Fruit fly (Drosophila melanogaster) whole organism, embryonic: ENCODE results near the gene Gr93d.

Source experiments
- CG10274 ChIP-seq: fragments of 200-800 bp; sonication (Bioruptor generic); optimal IDR thresholded peaks from 3 replicates; lab custom pipeline; 2017; ENCODE audit warnings: missing biosample characterization, mild to moderate bottlenecking, missing genetic modification characterization
- CG11504 ChIP-seq: fragments of 200-800 bp; sonication (Bioruptor generic); optimal IDR thresholded peaks from 3 replicates; lab custom pipeline; 2019; ENCODE audit warnings: missing biosample characterization, mild to moderate bottlenecking, missing genetic modification characterization, moderate library complexity
- CG12104 ChIP-seq: fragments of 200-800 bp; sonication (Bioruptor generic); optimal IDR thresholded peaks from 3 replicates; lab custom pipeline; 2016; ENCODE audit warnings: missing biosample characterization, missing genetic modification characterization
- CG14014 ChIP-seq: fragments of 200-800 bp; sonication (Bioruptor generic); IDR thresholded peaks from 2 replicates; pipeline ENCODE4 v1.3.6; 2022; ENCODE audit warnings: missing biosample characterization, missing genetic modification characterization
- CG14050 ChIP-seq: fragments of 200-800 bp; sonication (Bioruptor generic); IDR thresholded peaks from 3 replicates; pipeline ENCODE4 v1.3.6; 2022; ENCODE audit warnings: missing biosample characterization, missing genetic modification characterization
- CG15073 ChIP-seq: fragments of 200-800 bp; sonication (Bioruptor generic); optimal IDR thresholded peaks from 2 replicates; lab custom pipeline; 2016; ENCODE audit warnings: missing biosample characterization, missing genetic modification characterization
- CG15479 ChIP-seq: fragments of 200-800 bp; sonication (Bioruptor generic); optimal IDR thresholded peaks from 3 replicates; lab custom pipeline; 2019; ENCODE audit warnings: missing biosample characterization, mild to moderate bottlenecking, missing genetic modification characterization, moderate library complexity
- CG15514 ChIP-seq: fragments of 200-800 bp; sonication (Bioruptor generic); optimal IDR thresholded peaks from 3 replicates; lab custom pipeline; 2017; ENCODE audit warnings: missing biosample characterization, missing genetic modification characterization, mild to moderate bottlenecking, moderate library complexity, missing genetic modification reagents
- CG15601 ChIP-seq: fragments of 200-800 bp; sonication (Bioruptor generic); optimal IDR thresholded peaks from 3 replicates; lab custom pipeline; 2019; ENCODE audit warnings: missing biosample characterization, mild to moderate bottlenecking, missing genetic modification characterization, moderate library complexity
- CG17186 ChIP-seq: fragments of 200-800 bp; sonication (Bioruptor generic); optimal IDR thresholded peaks from 3 replicates; lab custom pipeline; 2017; ENCODE audit warnings: missing biosample characterization, missing genetic modification reagents, missing genetic modification characterization
- CG18619 ChIP-seq: fragments of 200-800 bp; sonication (Bioruptor generic); optimal IDR thresholded peaks from 3 replicates; lab custom pipeline; 2017; ENCODE audit warnings: missing biosample characterization, mild to moderate bottlenecking, missing genetic modification characterization
- CG2202 ChIP-seq: fragments of 200-800 bp; sonication (Bioruptor generic); optimal IDR thresholded peaks from 2 replicates; lab custom pipeline; 2018; ENCODE audit warnings: missing biosample characterization, mild to moderate bottlenecking, missing genetic modification characterization
- CG34376 ChIP-seq: fragments of 200-800 bp; sonication (Bioruptor generic); optimal IDR thresholded peaks from 2 replicates; lab custom pipeline; 2018; ENCODE audit warnings: missing biosample characterization, mild to moderate bottlenecking, missing genetic modification characterization
- CG4707 ChIP-seq: fragments of 200-800 bp; sonication (Bioruptor generic); optimal IDR thresholded peaks from 2 replicates; lab custom pipeline; 2018; ENCODE audit warnings: missing biosample characterization, mild to moderate bottlenecking, missing genetic modification characterization, moderate library complexity
- CG7556 ChIP-seq: fragments of 200-800 bp; sonication (Bioruptor generic); optimal IDR thresholded peaks from 2 replicates; lab custom pipeline; 2017; ENCODE audit warnings: missing biosample characterization, mild to moderate bottlenecking, missing genetic modification characterization
- CG7928 ChIP-seq: fragments of 200-800 bp; sonication (Bioruptor generic); optimal IDR thresholded peaks from 2 replicates; lab custom pipeline; 2017; ENCODE audit warnings: missing biosample characterization, mild to moderate bottlenecking, missing genetic modification characterization
- CG8290 ChIP-seq, 3 experiments: fragments of 200-800 bp; sonication (Bioruptor generic); optimal IDR thresholded peaks; 2 replicates each; lab custom pipeline; 2016 to 2019; ENCODE audit warnings: missing biosample characterization in 3 of 3, missing genetic modification characterization in 3 of 3, mild to moderate bottlenecking in 2 of 3, moderate library complexity in 1 of 3
- CG9609 ChIP-seq: fragments of 200-800 bp; sonication (Bioruptor generic); optimal IDR thresholded peaks from 3 replicates; lab custom pipeline; 2016; ENCODE audit warnings: missing biosample characterization, missing genetic modification characterization
- Eip74EF ChIP-seq, 2 experiments: fragments of 200-800 bp in 1 of 2; fragments of >200 bp in 1 of 2; sonication (Bioruptor generic) in 1 of 2; optimal IDR thresholded peaks; 2 replicates each; lab custom pipeline; 2017 to 2019; ENCODE audit warnings: missing biosample characterization in 2 of 2, missing genetic modification characterization in 2 of 2, mild to moderate bottlenecking in 1 of 2, moderate library complexity in 1 of 2
- Gug ChIP-seq: fragments of 200-800 bp; sonication (Bioruptor generic); IDR thresholded peaks from 4 replicates; pipeline ENCODE4 v1.3.6; 2022; ENCODE audit warnings: missing biosample characterization, missing genetic modification characterization
- HLHmδ ChIP-seq: fragments of 200-800 bp; sonication (Bioruptor generic); optimal IDR thresholded peaks from 2 replicates; lab custom pipeline; 2018; ENCODE audit warnings: missing biosample characterization, mild to moderate bottlenecking, missing genetic modification characterization, moderate library complexity
- HmgD ChIP-seq: fragments of 200-800 bp; sonication (Bioruptor generic); optimal IDR thresholded peaks from 3 replicates; lab custom pipeline; 2016; ENCODE audit warnings: missing biosample characterization, missing genetic modification characterization
- Hmx ChIP-seq: fragments of 200-800 bp; sonication (Bioruptor generic); optimal IDR thresholded peaks from 2 replicates; lab custom pipeline; 2016; ENCODE audit warnings: missing biosample characterization, missing genetic modification characterization
- Lpt ChIP-seq: fragments of >200 bp; optimal IDR thresholded peaks from 2 replicates; lab custom pipeline; 2018; ENCODE audit warnings: missing biosample characterization, missing genetic modification characterization
- Mad ChIP-seq: fragments of 200-800 bp; sonication (Bioruptor generic); optimal IDR thresholded peaks from 2 replicates; lab custom pipeline; 2016; ENCODE audit warnings: missing biosample characterization, missing genetic modification characterization
- TFAM ChIP-seq: fragments of 200-800 bp; sonication (Bioruptor generic); optimal IDR thresholded peaks from 2 replicates; lab custom pipeline; 2017; ENCODE audit warnings: missing biosample characterization, missing genetic modification characterization, inconsistent platforms
- ap ChIP-seq: fragments of 200-800 bp; sonication (Bioruptor generic); IDR thresholded peaks from 2 replicates; pipeline ENCODE4 v1.3.6; 2022; ENCODE audit warnings: missing biosample characterization, missing genetic modification characterization
- az2 ChIP-seq: fragments of 200-800 bp; sonication (Bioruptor generic); optimal IDR thresholded peaks from 3 replicates; lab custom pipeline; 2016; ENCODE audit warnings: missing biosample characterization, missing genetic modification characterization
- bsh ChIP-seq, 2 experiments: fragments of 200-800 bp; sonication (Bioruptor generic); optimal IDR thresholded peaks; 2 replicates each; lab custom pipeline; 2017 to 2018; ENCODE audit warnings: mild to moderate bottlenecking in 2 of 2, missing biosample characterization in 2 of 2, missing genetic modification characterization in 2 of 2, moderate library complexity in 1 of 2
- cad ChIP-seq: fragments of >200 bp; optimal IDR thresholded peaks from 2 replicates; lab custom pipeline; 2017; ENCODE audit warnings: missing biosample characterization, missing genetic modification characterization
- cg ChIP-seq: fragments of 200-800 bp; sonication (Bioruptor generic); optimal IDR thresholded peaks from 3 replicates; lab custom pipeline; 2019; ENCODE audit warnings: missing biosample characterization, mild to moderate bottlenecking, missing genetic modification characterization, moderate library complexity
- ems ChIP-seq: fragments of 200-800 bp; sonication (Bioruptor generic); optimal IDR thresholded peaks from 3 replicates; lab custom pipeline; 2016; ENCODE audit warnings: missing biosample characterization, missing genetic modification characterization
- fd64A ChIP-seq: fragments of 200-800 bp; sonication (Bioruptor generic); optimal IDR thresholded peaks from 3 replicates; lab custom pipeline; 2018; ENCODE audit warnings: missing biosample characterization, mild to moderate bottlenecking, missing genetic modification characterization
- fd96Cb ChIP-seq: fragments of 200-800 bp; sonication (Bioruptor generic); optimal IDR thresholded peaks from 2 replicates; lab custom pipeline; 2018; ENCODE audit warnings: missing biosample characterization, mild to moderate bottlenecking, missing genetic modification characterization, moderate library complexity
- ftz-f1 ChIP-seq: fragments of 200-800 bp; sonication (Bioruptor generic); optimal IDR thresholded peaks from 2 replicates; lab custom pipeline; 2016; ENCODE audit warnings: missing biosample characterization, missing genetic modification characterization
- gcm ChIP-seq: fragments of 200-800 bp; sonication (Bioruptor generic); optimal IDR thresholded peaks from 2 replicates; lab custom pipeline; 2019; ENCODE audit warnings: missing biosample characterization, mild to moderate bottlenecking, missing genetic modification characterization, moderate library complexity
- grau ChIP-seq: fragments of 200-800 bp; optimal IDR thresholded peaks from 3 replicates; lab custom pipeline; 2019; ENCODE audit warnings: missing biosample characterization, mild to moderate bottlenecking, missing genetic modification characterization, moderate library complexity
- grn ChIP-seq: fragments of 200-800 bp; sonication (Bioruptor generic); optimal IDR thresholded peaks from 3 replicates; lab custom pipeline; 2017; ENCODE audit warnings: missing biosample characterization, missing genetic modification characterization
- gro ChIP-seq: fragments of 200-800 bp; sonication (Bioruptor generic); optimal IDR thresholded peaks from 2 replicates; lab custom pipeline; 2016; ENCODE audit warnings: missing biosample characterization, missing genetic modification characterization
- gt ChIP-seq: fragments of 200-800 bp; sonication (Bioruptor generic); IDR thresholded peaks from 2 replicates; pipeline ENCODE4 v1.3.6; 2022; ENCODE audit warnings: missing biosample characterization, missing genetic modification characterization
- mirr ChIP-seq: fragments of 200-800 bp; sonication (Bioruptor generic); optimal IDR thresholded peaks from 3 replicates; lab custom pipeline; 2018; ENCODE audit warnings: missing biosample characterization, mild to moderate bottlenecking, missing genetic modification characterization
- nom ChIP-seq: fragments of 200-800 bp; sonication (Bioruptor generic); optimal IDR thresholded peaks from 2 replicates; lab custom pipeline; 2017; ENCODE audit warnings: missing biosample characterization, missing genetic modification characterization, mild to moderate bottlenecking, moderate library complexity, missing genetic modification reagents
- pros ChIP-seq: fragments of 200-800 bp; sonication (Bioruptor generic); optimal IDR thresholded peaks from 3 replicates; lab custom pipeline; 2019; ENCODE audit warnings: missing biosample characterization, mild to moderate bottlenecking, missing genetic modification characterization, moderate library complexity
- ranshi ChIP-seq: fragments of 200-800 bp; sonication (Bioruptor generic); IDR thresholded peaks from 2 replicates; pipeline ENCODE4 v1.3.6; 2022; ENCODE audit warnings: missing biosample characterization, missing genetic modification characterization
- repo ChIP-seq: fragments of 200-800 bp; sonication (Bioruptor generic); optimal IDR thresholded peaks from 2 replicates; lab custom pipeline; 2016; ENCODE audit warnings: missing biosample characterization, missing genetic modification characterization
- row ChIP-seq: fragments of 200-800 bp; sonication (Bioruptor generic); IDR thresholded peaks from 3 replicates; pipeline ENCODE4 v1.3.6; 2022; ENCODE audit warnings: missing biosample characterization, missing genetic modification characterization
- sd ChIP-seq: fragments of 200-800 bp; sonication (Bioruptor generic); optimal IDR thresholded peaks from 3 replicates; lab custom pipeline; 2018; ENCODE audit warnings: missing biosample characterization, mild to moderate bottlenecking, missing genetic modification characterization, moderate library complexity
- so ChIP-seq: fragments of 200-800 bp; sonication (Bioruptor generic); IDR thresholded peaks from 3 replicates; pipeline ENCODE4 v1.3.6; 2022; ENCODE audit warnings: missing biosample characterization, missing genetic modification characterization
- unpg ChIP-seq: fragments of 200-800 bp; sonication (Bioruptor generic); optimal IDR thresholded peaks from 3 replicates; lab custom pipeline; 2018; ENCODE audit warnings: missing biosample characterization, mild to moderate bottlenecking, missing genetic modification characterization, moderate library complexity
- zfh1 ChIP-seq: fragments of 200-800 bp; sonication (Bioruptor generic); IDR thresholded peaks from 3 replicates; pipeline ENCODE4 v1.3.6; 2022; ENCODE audit warnings: missing biosample characterization, missing genetic modification characterization

Gene Gr93d

dm6 chr3R:21838505-21838956 is 7.9 kb downstream of the Gr93d start (continued):
- TF ChIP-seq unpg (peak; percentile 7), CG9609 (GFP tag; lab: Kevin White, UChicago) (peak; percentile 22), cg (GFP tag; lab: Kevin White, UChicago) (no peak), CG15601 (tag; lab: Kevin White, UChicago) (no peak), gro (GFP tag; lab: Kevin White, UChicago) (no peak), Mad (GFP tag; lab: Kevin White, UChicago) (no peak), gt (GFP tag; lab: Robert Waterston, UW) (no peak), grau (peak; percentile 31), Hmx (GFP tag; lab: Kevin White, UChicago) (no peak), ems (GFP tag; lab: Kevin White, UChicago) (no peak), ranshi (GFP tag; lab: Robert Waterston, UW) (0 out of 2 replicates have a peak, but pooled peaks have one; percentile 11), zfh1 (GFP tag; lab: Robert Waterston, UW) (no peak), pros (GFP tag; lab: Kevin White, UChicago) (no peak), Gug (GFP tag; lab: Robert Waterston, UW) (no peak), grn (GFP tag; lab: Kevin White, UChicago) (no peak), CG7928 (GFP tag; lab: Kevin White, UChicago) (no peak), ap (no peak), TFAM (GFP tag; lab: Kevin White, UChicago) (no peak), fd64A (GFP tag; lab: Kevin White, UChicago) (no peak), row (peak; percentile 14; the same call in 1 of the 3 replicates), CG14050 (no peak), CG14014 (GFP tag; lab: Robert Waterston, UW) (no peak), cad (no peak), CG12104 (GFP tag; lab: Kevin White, UChicago) (no peak), CG34376 (GFP tag; lab: Kevin White, UChicago) (no peak), CG11504 (peak; percentile 59), Eip74EF (GFP tag; optimal IDR thresholded peaks at IDR 0.05; lab: Kevin White, UChicago) (peak in 1 of 2 experiments; percentile 63), gcm (GFP tag; lab: Kevin White, UChicago) (peak; percentile 26), ftz-f1 (GFP tag; lab: Kevin White, UChicago) (no peak), mirr (no peak), CG15514 (no peak), HmgD (GFP tag; lab: Kevin White, UChicago) (no peak), nom (peak; percentile 29), CG7556 (GFP tag; lab: Kevin White, UChicago) (peak; percentile 42), so (GFP tag; lab: Robert Waterston, UW) (no peak), Lpt (no peak), az2 (GFP tag; lab: Kevin White, UChicago) (no peak), CG17186 (GFP tag; lab: Kevin White, UChicago) (no peak), CG15479 (GFP tag; lab: Kevin White, UChicago) (no peak), repo (GFP tag; lab: Kevin White, UChicago) (no peak), fd96Cb (tag; lab: Kevin White, UChicago) (no peak), CG8290 (GFP tag; optimal IDR thresholded peaks at IDR 0.05; lab: Kevin White, UChicago) (no peak), CG8290 (tag; optimal IDR thresholded peaks at IDR 0.05; lab: Kevin White, UChicago) (peak in 1 of 2 experiments; percentile 6), CG4707 (GFP tag; lab: Kevin White, UChicago) (no peak), HLHmδ (GFP tag; lab: Kevin White, UChicago) (no peak), CG18619 (GFP tag; lab: Kevin White, UChicago) (peak; percentile 25), sd (tag; lab: Kevin White, UChicago) (no peak), CG15073 (GFP tag; lab: Kevin White, UChicago) (no peak), CG10274 (GFP tag; lab: Kevin White, UChicago) (no peak), bsh (GFP tag; optimal IDR thresholded peaks at IDR 0.05; lab: Kevin White, UChicago) (peak; percentile 13 to 88), CG2202 (tag; lab: Kevin White, UChicago) (no peak)
